Worm (Caenorhabditis elegans) whole organism, midembryonic: ENCODE data around the gene nit-1.

Source experiments
- T22C8.4 ChIP-seq: fragments of 200-800 bp; sonication (Bioruptor generic); IDR thresholded peaks from 2 replicates; pipeline ENCODE4 v1.3.6; 2022; ENCODE audit warnings: missing genetic modification characterization, missing compliant biosample characterization
- cog-1 ChIP-seq: sonication (generic microtip); optimal IDR thresholded peaks from 2 replicates; lab custom pipeline; 2016; ENCODE audit warnings: missing genetic modification characterization, missing compliant biosample characterization
- flt-1 ChIP-seq: fragments of 200-800 bp; sonication (Bioruptor generic); IDR thresholded peaks from 2 replicates; pipeline ENCODE4 v1.3.6; 2022; ENCODE audit warnings: missing genetic modification characterization, missing compliant biosample characterization
- klf-2 ChIP-seq: fragments of 200-800 bp; sonication (Bioruptor generic); conservative IDR thresholded peaks from 2 replicates; pipeline ENCODE4 v1.3.6; 2022; ENCODE audit warnings: missing genetic modification reagents, missing genetic modification characterization, missing compliant biosample characterization
- med-1 ChIP-seq: sonication (generic microtip); optimal IDR thresholded peaks from 2 replicates; lab custom pipeline; 2017; ENCODE audit warnings: missing genetic modification characterization, mild to moderate bottlenecking, missing compliant biosample characterization, antibody characterized with exemption, missing genetic modification reagents; ENCODE audit not compliant: insufficient read depth
- ref-1 ChIP-seq: fragments of 200-800 bp; sonication (Bioruptor generic); conservative IDR thresholded peaks from 2 replicates; pipeline ENCODE4 v1.3.6; 2022; ENCODE audit warnings: missing genetic modification reagents, missing genetic modification characterization, missing compliant biosample characterization
- tab-1 ChIP-seq: fragments of 200-800 bp; sonication (Bioruptor generic); IDR thresholded peaks from 2 replicates; pipeline ENCODE4 v1.3.6; 2022; ENCODE audit warnings: missing genetic modification characterization, missing compliant biosample characterization
- ztf-23 ChIP-seq: fragments of 200-800 bp; sonication (Bioruptor generic); IDR thresholded peaks from 2 replicates; pipeline ENCODE4 v1.3.6; 2022; ENCODE audit warnings: missing genetic modification reagents, missing genetic modification characterization, missing compliant biosample characterization
- ztf-29 ChIP-seq: fragments of 200-800 bp; sonication (Bioruptor generic); IDR thresholded peaks from 2 replicates; pipeline ENCODE4 v1.3.6; 2022; ENCODE audit warnings: missing genetic modification reagents, missing genetic modification characterization, missing compliant biosample characterization

DNA sequence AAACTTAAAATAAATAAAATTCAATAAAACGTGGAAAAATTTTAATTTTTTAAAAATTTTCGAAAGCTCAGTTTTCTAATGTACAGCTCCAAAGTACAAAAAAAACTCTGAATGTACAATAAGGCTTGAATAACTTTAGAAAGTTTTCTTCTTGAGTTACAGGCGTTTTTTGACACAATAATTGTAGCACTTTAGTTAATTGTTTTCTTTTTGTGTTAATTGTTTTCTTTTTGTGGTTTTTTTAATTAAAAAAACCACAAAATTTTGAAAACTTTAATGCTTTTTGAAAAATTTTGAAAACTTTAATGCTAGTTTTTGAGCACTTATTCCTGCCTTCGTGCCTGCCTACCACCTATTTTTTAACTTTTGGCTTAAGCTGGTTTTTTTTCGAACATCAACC is 42.2 kb downstream of the nit-1 start, which contains the start of gene R10E9.2:
- no peak for TF ChIP-seq T22C8.4
- no peak for TF ChIP-seq cog-1
- TF ChIP-seq ztf-29 (GFP tag; lab: Robert Waterston, UW): no peak
- TF ChIP-seq tab-1 (GFP tag; lab: Robert Waterston, UW): no peak
- no peak for TF ChIP-seq ref-1 (GFP tag; lab: Robert Waterston, UW)
- TF ChIP-seq flt-1: no peak
- no peak for TF ChIP-seq ztf-23 (GFP tag; lab: Robert Waterston, UW)
- TF ChIP-seq med-1 (GFP tag; lab: Kevin White, UChicago): no peak
- TF ChIP-seq klf-2 (GFP tag; lab: Robert Waterston, UW): no peak
